Worm (Caenorhabditis elegans): ENCODE data around the gene Y55F3AM.13.

DNA sequence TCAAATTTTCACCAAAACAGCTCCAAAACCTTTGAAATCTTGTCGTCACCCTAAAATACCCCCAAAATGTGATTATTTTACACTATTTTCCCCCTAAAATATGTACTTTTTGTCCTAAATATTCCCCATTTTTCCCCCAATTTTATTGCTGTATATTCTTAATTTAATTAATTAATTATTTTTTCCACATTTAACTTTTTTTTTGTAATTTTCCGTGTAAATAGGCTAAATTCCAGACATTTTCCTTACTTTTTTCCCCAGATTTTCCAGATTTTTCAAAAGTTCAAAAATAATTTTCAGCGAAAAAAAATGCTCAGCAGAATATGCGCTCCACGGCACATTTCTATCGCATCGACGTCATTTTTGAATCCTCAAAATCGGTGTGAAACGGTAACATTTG is 41.0 kb upstream of the Y55F3AM.13 start, which contains the start of gene cox-18:
- no peak for TF ChIP-seq dao-5 (tag; optimal IDR thresholded peaks at IDR 0.05)
- TF ChIP-seq him-1 (tag; optimal IDR thresholded peaks at IDR 0.05), result no peak
